Fruit fly (Drosophila melanogaster) whole organism, wandering third instar larva: ENCODE measurements around the gene dmrt11E.

Source experiments
- Abd-B ChIP-seq: fragments of >200 bp; optimal IDR thresholded peaks from 2 replicates; lab custom pipeline; 2017; ENCODE audit warnings: missing biosample characterization, missing genetic modification characterization
- CG32264 ChIP-seq: fragments of 200-800 bp; sonication (Bioruptor generic); optimal IDR thresholded peaks from 2 replicates; lab custom pipeline; 2016; ENCODE audit warnings: missing biosample characterization, missing genetic modification characterization
- Dfd ChIP-seq: fragments of >200 bp; optimal IDR thresholded peaks from 2 replicates; lab custom pipeline; 2017; ENCODE audit warnings: missing biosample characterization, missing genetic modification characterization
- GATAd ChIP-seq: sonication (Bioruptor generic); optimal IDR thresholded peaks from 2 replicates; lab custom pipeline; 2016; ENCODE audit warnings: missing biosample characterization, missing genetic modification characterization
- HLH106 ChIP-seq: fragments of 200-800 bp; optimal IDR thresholded peaks from 3 replicates; lab custom pipeline; 2019; ENCODE audit warnings: missing biosample characterization, mild to moderate bottlenecking, missing genetic modification characterization, moderate library complexity
- Hnf4 ChIP-seq: fragments of 200-800 bp; sonication (Bioruptor generic); optimal IDR thresholded peaks from 2 replicates; lab custom pipeline; 2016; ENCODE audit warnings: missing biosample characterization, mild to moderate bottlenecking, missing genetic modification characterization
- Hr78 ChIP-seq: fragments of >200 bp; optimal IDR thresholded peaks from 2 replicates; lab custom pipeline; 2017; ENCODE audit warnings: missing biosample characterization, missing genetic modification characterization
- Hr83 ChIP-seq: fragments of 200-300 bp; sonication (Bioruptor generic); optimal IDR thresholded peaks from 2 replicates; lab custom pipeline; 2016; ENCODE audit warnings: missing biosample characterization, mild to moderate bottlenecking, missing genetic modification characterization, moderate library complexity; ENCODE audit not compliant: poor library complexity, severe bottlenecking
- Jra ChIP-seq: sonication (Bioruptor generic); optimal IDR thresholded peaks from 2 replicates; lab custom pipeline; 2016; ENCODE audit warnings: missing biosample characterization, missing genetic modification characterization
- Myc ChIP-seq: fragments of >200 bp; optimal IDR thresholded peaks from 2 replicates; lab custom pipeline; 2017
- N ChIP-seq: fragments of >200 bp; optimal IDR thresholded peaks from 2 replicates; lab custom pipeline; 2018; ENCODE audit warnings: missing biosample characterization, missing external identifiers, missing genetic modification characterization
- OdsH ChIP-seq: fragments of 200-800 bp; sonication (Bioruptor generic); optimal IDR thresholded peaks from 2 replicates; lab custom pipeline; 2016; ENCODE audit warnings: missing biosample characterization, mild to moderate bottlenecking, missing genetic modification characterization
- Rel ChIP-seq, 2 experiments: fragments of 200-800 bp; sonication (Bioruptor generic) in 1 of 2; optimal IDR thresholded peaks; 2 replicates in 1 of 2; 3 replicates in 1 of 2; lab custom pipeline; 2016 to 2019; ENCODE audit warnings: mild to moderate bottlenecking in 2 of 2, missing biosample characterization in 2 of 2, missing genetic modification characterization in 2 of 2, moderate library complexity in 1 of 2
- Sp1 ChIP-seq: fragments of 200-800 bp; sonication (Bioruptor generic); optimal IDR thresholded peaks from 3 replicates; lab custom pipeline; 2019; ENCODE audit warnings: missing biosample characterization, mild to moderate bottlenecking, missing genetic modification characterization, moderate library complexity
- br ChIP-seq: fragments of 200-800 bp; sonication (Bioruptor generic); optimal IDR thresholded peaks from 2 replicates; lab custom pipeline; 2016; ENCODE audit warnings: missing biosample characterization, missing genetic modification characterization
- brk ChIP-seq: fragments of 200-800 bp; sonication (Bioruptor generic); optimal IDR thresholded peaks from 2 replicates; lab custom pipeline; 2016; ENCODE audit warnings: missing biosample characterization, mild to moderate bottlenecking, missing genetic modification characterization
- dl ChIP-seq, 2 experiments: fragments of 175-275, 200-275 bp in 1 of 2; fragments of 200-275 bp in 1 of 2; sonication (Bioruptor generic); optimal IDR thresholded peaks; lab custom pipeline; 2018; ENCODE audit warnings: mild to moderate bottlenecking in 2 of 2, missing biosample characterization in 2 of 2, missing genetic modification characterization in 2 of 2, moderate library complexity in 2 of 2; ENCODE audit not compliant: partially characterized antibody in 2 of 2, insufficient read depth in 1 of 2
- dmrt93B ChIP-seq: fragments of 200-800 bp; sonication (Bioruptor generic); optimal IDR thresholded peaks from 2 replicates; lab custom pipeline; 2018; ENCODE audit warnings: missing biosample characterization, mild to moderate bottlenecking, missing genetic modification characterization
- dsf ChIP-seq: sonication (Bioruptor generic); optimal IDR thresholded peaks from 2 replicates; lab custom pipeline; 2016; ENCODE audit warnings: missing biosample characterization, missing genetic modification characterization, borderline replicate concordance
- ey ChIP-seq: fragments of 200-800 bp; sonication (Bioruptor generic); optimal IDR thresholded peaks from 2 replicates; lab custom pipeline; 2016; ENCODE audit warnings: missing biosample characterization, missing genetic modification characterization
- foxo ChIP-seq, 2 experiments: fragments of 200-800 bp; sonication (Bioruptor generic); optimal IDR thresholded peaks; 2 replicates in 1 of 2; 3 replicates in 1 of 2; lab custom pipeline; 2016 to 2017; ENCODE audit warnings: missing biosample characterization in 2 of 2, missing genetic modification characterization in 2 of 2
- fru ChIP-seq: fragments of 200-800 bp; sonication (Bioruptor generic); optimal IDR thresholded peaks from 3 replicates; lab custom pipeline; 2016; ENCODE audit warnings: missing biosample characterization, mild to moderate bottlenecking, missing genetic modification characterization
- h ChIP-seq: fragments of 200-800 bp; sonication (Bioruptor generic); optimal IDR thresholded peaks from 3 replicates; lab custom pipeline; 2016; ENCODE audit warnings: missing biosample characterization, mild to moderate bottlenecking, missing genetic modification characterization
- jim ChIP-seq: fragments of 175-275, 200-325 bp; sonication (Bioruptor generic); optimal IDR thresholded peaks from 2 replicates; lab custom pipeline; 2016; ENCODE audit warnings: missing biosample characterization, mild to moderate bottlenecking, missing genetic modification characterization
- lola ChIP-seq: fragments of >200 bp; optimal IDR thresholded peaks from 2 replicates; lab custom pipeline; 2017; ENCODE audit warnings: missing biosample characterization, missing genetic modification characterization
- pan ChIP-seq: fragments of >200 bp; optimal IDR thresholded peaks from 2 replicates; lab custom pipeline; 2017
- psq ChIP-seq: fragments of 200-800 bp; sonication (Bioruptor generic); optimal IDR thresholded peaks from 3 replicates; lab custom pipeline; 2017; ENCODE audit warnings: missing biosample characterization, mild to moderate bottlenecking, missing genetic modification characterization, moderate library complexity
- rgr ChIP-seq: fragments of 200-800 bp; sonication (Bioruptor generic); optimal IDR thresholded peaks from 3 replicates; lab custom pipeline; 2016; ENCODE audit warnings: missing biosample characterization, mild to moderate bottlenecking, missing genetic modification characterization
- sage ChIP-seq: fragments of 200-800 bp; sonication (Bioruptor generic); optimal IDR thresholded peaks from 2 replicates; lab custom pipeline; 2016; ENCODE audit warnings: missing biosample characterization, mild to moderate bottlenecking, missing genetic modification characterization
- sv ChIP-seq: fragments of 200-800 bp; sonication (Bioruptor generic); optimal IDR thresholded peaks from 3 replicates; lab custom pipeline; 2016; ENCODE audit warnings: missing biosample characterization, missing genetic modification characterization
- tai ChIP-seq: sonication (Bioruptor generic); optimal IDR thresholded peaks from 2 replicates; lab custom pipeline; 2016; ENCODE audit warnings: missing biosample characterization, missing genetic modification characterization
- usp ChIP-seq: fragments of >200 bp; optimal IDR thresholded peaks from 2 replicates; lab custom pipeline; 2017; ENCODE audit warnings: missing biosample characterization, missing genetic modification characterization
- woc ChIP-seq: sonication (Bioruptor generic); optimal IDR thresholded peaks from 2 replicates; lab custom pipeline; 2016; ENCODE audit warnings: missing biosample characterization, mild to moderate bottlenecking, missing genetic modification characterization

Gene dmrt11E

DNA sequence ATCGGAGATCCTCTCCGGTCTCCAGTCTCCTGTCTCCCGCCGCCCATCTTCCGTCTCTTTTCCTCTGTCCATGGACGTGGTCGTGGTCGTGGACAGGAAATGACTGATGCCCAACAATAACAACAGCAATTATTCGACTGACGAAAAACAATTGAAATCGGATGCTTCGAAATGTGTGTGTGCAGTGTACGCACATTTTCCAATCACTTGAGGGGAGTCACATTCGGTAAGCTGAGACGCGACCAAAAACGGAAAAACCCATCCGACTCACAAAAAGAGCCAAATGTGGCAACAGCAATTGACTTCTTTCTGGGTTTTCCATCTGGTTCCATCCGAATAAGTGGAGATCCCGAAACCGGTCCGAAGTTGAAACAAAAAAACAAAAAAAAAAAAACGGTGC, 1.4 kb downstream of the dmrt11E start:
- TF ChIP-seq CG32264 = no peak
- TF ChIP-seq Sp1 (GFP tag; lab: Kevin White, UChicago) = no peak
- TF ChIP-seq Dfd (GFP tag; lab: Kevin White, UChicago) = no peak
- TF ChIP-seq dsf (GFP tag; lab: Kevin White, UChicago) = no peak
- TF ChIP-seq, all 38 proteins: peak for 0

DNA sequence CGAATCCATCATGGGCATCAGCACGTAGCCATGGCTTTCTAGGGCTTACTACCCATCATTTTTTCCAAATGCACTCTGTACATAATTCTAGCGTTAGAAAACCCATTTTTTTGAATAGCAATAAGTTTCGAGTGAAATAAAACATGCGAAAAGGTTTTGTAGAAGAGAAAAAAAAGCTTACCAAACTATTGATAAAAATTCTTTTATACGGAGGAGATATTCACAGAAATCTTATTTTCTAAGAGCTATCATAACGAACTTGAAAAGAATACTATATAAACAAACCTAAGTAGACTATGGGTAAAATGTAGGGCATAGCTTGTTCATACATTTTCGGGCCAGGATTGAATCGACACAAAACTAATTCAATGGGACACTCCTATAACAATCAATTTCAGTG, 2.3 kb downstream of the dmrt11E start, which contains the start of gene CG1640:
Gene CG1640, plus strand, starts transcription at position 301 of the 400 bp plus-strand sequence.
- no peak for TF ChIP-seq Abd-B (GFP tag; lab: Kevin White, UChicago)
- TF ChIP-seq h = no peak
- TF ChIP-seq lola (GFP tag; lab: Kevin White, UChicago) = no peak
- TF ChIP-seq Hr78 (GFP tag; lab: Kevin White, UChicago) = no peak
- no peak for TF ChIP-seq N (GFP tag; lab: Kevin White, UChicago)
- TF ChIP-seq dmrt93B (GFP tag; lab: Kevin White, UChicago) = no peak
- no peak for TF ChIP-seq rgr (GFP tag; lab: Kevin White, UChicago)
- no peak for TF ChIP-seq sage (GFP tag; lab: Kevin White, UChicago)
- no peak for TF ChIP-seq brk (GFP tag; lab: Kevin White, UChicago)
- TF ChIP-seq fru (GFP tag; lab: Kevin White, UChicago) = no peak
- no peak for TF ChIP-seq Sp1 (GFP tag; lab: Kevin White, UChicago)

DNA sequence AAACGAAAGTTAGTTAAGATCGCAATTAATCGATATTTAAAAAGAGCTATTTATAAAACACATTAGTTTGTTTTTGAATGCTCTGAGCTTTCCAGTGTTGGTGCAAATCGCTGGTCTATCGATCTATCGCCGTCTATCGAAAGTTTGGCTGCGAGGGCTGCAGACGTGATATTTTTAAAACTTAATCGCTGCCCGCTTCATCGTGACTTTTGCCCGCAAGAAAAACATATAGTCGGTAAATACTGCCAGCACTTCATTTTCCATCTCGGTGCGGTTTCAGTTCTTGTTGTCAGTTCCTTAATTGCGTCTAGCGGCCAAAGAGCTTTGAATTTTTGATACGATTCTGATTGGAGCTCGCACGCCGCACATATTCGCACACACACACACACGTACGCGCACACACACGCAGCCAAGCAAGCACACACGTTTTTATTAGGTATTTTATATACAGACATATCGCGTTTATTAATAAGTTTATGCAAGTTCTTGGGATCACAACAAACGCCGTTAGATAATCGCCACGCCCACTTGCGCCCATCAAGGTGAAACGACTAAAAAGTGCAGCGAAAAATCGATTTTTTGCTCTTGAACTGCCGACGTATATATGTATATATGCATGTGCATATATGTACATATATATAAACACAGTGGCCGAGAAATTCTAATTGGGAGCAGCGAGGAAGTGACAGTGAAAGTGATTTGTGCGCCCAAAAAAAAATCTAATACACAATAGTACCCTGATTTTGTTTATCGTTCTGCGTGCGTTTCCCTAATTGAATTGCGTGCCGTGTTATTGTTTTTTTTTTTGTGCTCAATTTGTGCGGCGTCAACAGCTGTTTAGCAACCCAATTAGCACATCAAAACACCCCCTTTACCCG, 3.1 kb downstream of the dmrt11E start:
- TF ChIP-seq Rel (GFP tag; optimal IDR thresholded peaks at IDR 0.05; lab: Kevin White, UChicago) = no peak
- no peak for TF ChIP-seq Rel (tag; optimal IDR thresholded peaks at IDR 0.05; lab: Kevin White, UChicago)
- peak; percentile 18 for TF ChIP-seq OdsH (GFP tag; lab: Kevin White, UChicago)
- peak; percentile 24 for TF ChIP-seq fru (GFP tag; lab: Kevin White, UChicago)
- TF ChIP-seq woc (GFP tag; lab: Kevin White, UChicago) = peak; percentile 26
- no peak for TF ChIP-seq pan (lab: Kevin White, UChicago)
- peak in 1 of 2 experiments; percentile 60 for TF ChIP-seq foxo (GFP tag; optimal IDR thresholded peaks at IDR 0.05; lab: Kevin White, UChicago)
- TF ChIP-seq rgr (GFP tag; lab: Kevin White, UChicago) = peak; percentile 55
- TF ChIP-seq Sp1 (GFP tag; lab: Kevin White, UChicago) = peak; percentile 12
- no peak for TF ChIP-seq sage (GFP tag; lab: Kevin White, UChicago)
- peak; percentile 42 for TF ChIP-seq HLH106 (tag; lab: Kevin White, UChicago)
- TF ChIP-seq br (GFP tag; lab: Kevin White, UChicago) = peak; percentile 43
- TF ChIP-seq h = peak; percentile 50
- TF ChIP-seq ey = peak; percentile 10
- TF ChIP-seq brk (GFP tag; lab: Kevin White, UChicago) = no peak
- TF ChIP-seq Hnf4 (GFP tag; lab: Kevin White, UChicago) = peak; percentile 37
- no peak for TF ChIP-seq jim

DNA sequence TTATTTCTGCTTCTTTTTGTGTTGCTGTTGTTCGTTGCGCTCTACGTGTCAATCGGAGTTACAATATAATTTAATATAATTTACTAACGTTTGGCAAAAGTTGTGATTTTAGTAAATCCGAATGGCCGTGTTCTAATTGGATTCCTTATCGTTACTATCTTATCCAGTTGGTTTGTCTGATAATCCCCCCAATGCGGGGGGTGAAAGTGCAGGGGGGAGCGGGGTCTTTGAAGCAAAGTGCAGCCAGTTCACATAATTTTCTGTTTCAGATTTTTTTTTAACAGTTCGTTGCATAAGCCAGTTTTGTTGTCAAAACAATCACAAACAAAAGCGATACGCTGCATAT, 3.7 kb downstream of the dmrt11E start:
- TF ChIP-seq Dfd (GFP tag; lab: Kevin White, UChicago) (no peak), Myc (lab: Kevin White, UChicago) (no peak), sage (GFP tag; lab: Kevin White, UChicago) (no peak), rgr (GFP tag; lab: Kevin White, UChicago) (no peak), Jra (GFP tag; lab: Kevin White, UChicago) (no peak), dl (GFP tag; optimal IDR thresholded peaks at IDR 0.05; lab: Kevin White, UChicago; ENCODE audit: insufficient read depth in 1 of 2, partially characterized antibody in 2 of 2) (no peak), woc (GFP tag; lab: Kevin White, UChicago) (no peak), br (GFP tag; lab: Kevin White, UChicago) (no peak), Abd-B (GFP tag; lab: Kevin White, UChicago) (no peak), sv (GFP tag; lab: Kevin White, UChicago) (no peak), Rel (GFP tag; optimal IDR thresholded peaks at IDR 0.05; lab: Kevin White, UChicago) (no peak), Rel (tag; optimal IDR thresholded peaks at IDR 0.05; lab: Kevin White, UChicago) (no peak)

DNA sequence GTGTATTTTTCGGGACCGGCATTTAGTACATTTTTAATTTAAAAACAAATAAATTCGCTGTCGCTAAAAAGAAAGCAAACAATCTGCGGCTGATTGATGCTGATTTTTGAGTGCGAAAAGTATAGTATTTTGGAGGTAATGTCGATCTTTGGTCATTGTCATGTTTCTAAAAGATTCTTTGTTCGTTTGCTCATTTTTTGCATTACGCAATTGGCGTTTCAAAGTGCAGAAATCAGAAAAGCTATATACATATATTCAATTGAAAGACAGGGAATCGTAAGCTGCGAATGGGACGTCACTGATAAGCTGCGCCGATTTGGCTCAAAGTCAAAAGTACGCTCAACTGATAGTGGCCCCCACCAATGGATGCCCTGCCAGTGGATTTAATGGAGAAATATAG, 4.5 kb downstream of the dmrt11E start:
- TF ChIP-seq psq (GFP tag; lab: Kevin White, UChicago) (no peak), rgr (GFP tag; lab: Kevin White, UChicago) (no peak), br (GFP tag; lab: Kevin White, UChicago) (no peak), woc (GFP tag; lab: Kevin White, UChicago) (no peak), usp (GFP tag; lab: Kevin White, UChicago) (no peak), foxo (GFP tag; optimal IDR thresholded peaks at IDR 0.05; lab: Kevin White, UChicago) (no peak), dmrt93B (GFP tag; lab: Kevin White, UChicago) (no peak), N (GFP tag; lab: Kevin White, UChicago) (no peak), brk (GFP tag; lab: Kevin White, UChicago) (no peak), sv (GFP tag; lab: Kevin White, UChicago) (no peak), Hr83 (GFP tag; lab: Kevin White, UChicago) (no peak), GATAd (no peak), dl (GFP tag; optimal IDR thresholded peaks at IDR 0.05; lab: Kevin White, UChicago; ENCODE audit: insufficient read depth in 1 of 2, partially characterized antibody in 2 of 2) (no peak), Sp1 (GFP tag; lab: Kevin White, UChicago) (no peak), Rel (GFP tag; optimal IDR thresholded peaks at IDR 0.05; lab: Kevin White, UChicago) (no peak), Rel (tag; optimal IDR thresholded peaks at IDR 0.05; lab: Kevin White, UChicago) (no peak), tai (no peak), Hnf4 (GFP tag; lab: Kevin White, UChicago) (no peak), Jra (GFP tag; lab: Kevin White, UChicago) (no peak), pan (lab: Kevin White, UChicago) (no peak)
- TF ChIP-seq, all 38 proteins: peak for 0
